Worm (Caenorhabditis elegans): ENCODE measurements around the gene old-1.
A peak's percentile ranks its signal among the peaks of the same experiment; 100 is the strongest.

Gene old-1

ce11 chrII:9891031-9891689 is 22.6 kb upstream of the old-1 start, which contains the start of gene vgln-1 (continued):
- TF ChIP-seq unc-39 (tag; optimal IDR thresholded peaks at IDR 0.05), result no peak
- no peak for TF ChIP-seq set-16 (GFP tag; IDR thresholded peaks at IDR 0.05)
- no peak for TF ChIP-seq dve-1 (tag; optimal IDR thresholded peaks at IDR 0.05; ENCODE audit: insufficient read depth)
- peak in 1 of 2 experiments; percentile 60 for TF ChIP-seq unc-62 (GFP tag; optimal IDR thresholded peaks at IDR 0.05 in 1 of 2)
- no peak for TF ChIP-seq unc-62 (tag; optimal IDR thresholded peaks at IDR 0.05)
- TF ChIP-seq pha-4 (GFP tag; IDR thresholded peaks at IDR 0.05), result no peak
- TF ChIP-seq pha-4 (tag; optimal IDR thresholded peaks at IDR 0.05), result no peak
- TF ChIP-seq lin-39 (tag; optimal IDR thresholded peaks at IDR 0.05), result no peak
- TF ChIP-seq hif-1 (tag; optimal IDR thresholded peaks at IDR 0.05), result no peak
- 0 out of 2 replicates have a peak, but pooled peaks have one; percentile 37 for TF ChIP-seq Y105C5A.15 (GFP tag; IDR thresholded peaks at IDR 0.05)
- TF ChIP-seq fos-1 (tag; optimal IDR thresholded peaks at IDR 0.05), result no peak
- TF ChIP-seq nhr-42 (GFP tag; IDR thresholded peaks at IDR 0.05), result no peak
- no peak for TF ChIP-seq ceh-28 (tag; optimal IDR thresholded peaks at IDR 0.05)
- no peak for TF ChIP-seq sdz-12 (GFP tag; optimal IDR thresholded peaks at IDR 0.05)
- TF ChIP-seq Y75B8A.6 (GFP tag; IDR thresholded peaks at IDR 0.05), result no peak
- no peak for TF ChIP-seq Y48G9A.11 (GFP tag; IDR thresholded peaks at IDR 0.05)
- no peak for TF ChIP-seq F37D6.2 (tag; optimal IDR thresholded peaks at IDR 0.05)
- no peak for TF ChIP-seq daf-8 (GFP tag; IDR thresholded peaks at IDR 0.05)
- TF ChIP-seq ama-1 (optimal IDR thresholded peaks at IDR 0.05), result no peak
- TF ChIP-seq tra-1 (GFP tag; IDR thresholded peaks at IDR 0.05), result no peak
- TF ChIP-seq mxl-2 (GFP tag; conservative IDR thresholded peaks at IDR 0.05), result no peak
- no peak for TF ChIP-seq duxl-1 (tag; optimal IDR thresholded peaks at IDR 0.05; ENCODE audit: poor library complexity)
- TF ChIP-seq egl-43 (GFP tag; IDR thresholded peaks at IDR 0.05), result 0 out of 2 replicates have a peak, but pooled peaks have one; percentile 10

ce11 chrII:9888549-9888948 is 20.0 kb upstream of the old-1 start:
- TF ChIP-seq unc-62 (GFP tag; optimal IDR thresholded peaks at IDR 0.05 in 1 of 2) (peak in 1 of 2 experiments; percentile 93), unc-62 (tag; optimal IDR thresholded peaks at IDR 0.05) (no peak), hlh-11 (tag; optimal IDR thresholded peaks at IDR 0.05) (no peak)

ce11 chrII:9886216-9886615 is 17.7 kb upstream of the old-1 start, which contains the start of gene algn-8:
Gene algn-8 (minus strand): TSS chrII:9886442.
- TF ChIP-seq snpc-4 (tag; optimal IDR thresholded peaks at IDR 0.05) (no peak), spr-3 (GFP tag; optimal IDR thresholded peaks at IDR 0.05) (peak; percentile 10), tra-1 (GFP tag; IDR thresholded peaks at IDR 0.05) (0 out of 2 replicates have a peak, but pooled peaks have one; percentile 16), nhr-48 (tag; optimal IDR thresholded peaks at IDR 0.05) (no peak), aly-2 (tag; optimal IDR thresholded peaks at IDR 0.05) (no peak), skn-1 (tag; optimal IDR thresholded peaks at IDR 0.05) (no peak), lim-7 (GFP tag; IDR thresholded peaks at IDR 0.05) (0 out of 2 replicates have a peak, but pooled peaks have one; percentile 18), madf-5 (GFP tag; IDR thresholded peaks at IDR 0.05) (no peak), D1046.2 (GFP tag; IDR thresholded peaks at IDR 0.05) (no peak), duxl-1 (tag; optimal IDR thresholded peaks at IDR 0.05; ENCODE audit: poor library complexity) (peak; percentile 46), cey-2 (tag; optimal IDR thresholded peaks at IDR 0.05; ENCODE audit: borderline replicate concordance, insufficient read depth) (no peak), nhr-102 (tag; optimal IDR thresholded peaks at IDR 0.05) (peak; percentile 32), nhr-10 (tag; optimal IDR thresholded peaks at IDR 0.05) (no peak), aha-1 (tag) (no peak), nhr-28 (tag; optimal IDR thresholded peaks at IDR 0.05) (no peak), daf-12 (tag; optimal IDR thresholded peaks at IDR 0.05) (no peak), nhr-25 (tag; optimal IDR thresholded peaks at IDR 0.05; ENCODE audit: borderline replicate concordance, insufficient read depth) (peak; percentile 26), zag-1 (tag; optimal IDR thresholded peaks at IDR 0.05) (no peak), unc-130 (GFP tag; optimal IDR thresholded peaks at IDR 0.05) (no peak), F10B5.3 (tag; optimal IDR thresholded peaks at IDR 0.05) (peak; percentile 3), T26A8.4 (GFP tag; IDR thresholded peaks at IDR 0.05) (0 out of 2 replicates have a peak, but pooled peaks have one; percentile 49), zfp-3 (GFP tag; conservative IDR thresholded peaks at IDR 0.05) (0 out of 2 replicates have a peak, but pooled peaks have one; percentile 29), lin-1 (GFP tag; IDR thresholded peaks at IDR 0.05) (no peak), mes-2 (tag; optimal IDR thresholded peaks at IDR 0.05; ENCODE audit: poor library complexity, severe bottlenecking) (peak; percentile 22), ama-1 (optimal IDR thresholded peaks at IDR 0.05) (no peak), hlh-11 (tag; optimal IDR thresholded peaks at IDR 0.05) (no peak), nhr-41 (GFP tag; IDR thresholded peaks at IDR 0.05) (no peak)

Measured in whole organism, L4 larva.